Worm (Caenorhabditis elegans) whole organism, young adult: Measurements from ENCODE around the gene trcs-2.
A peak's percentile ranks its signal among the peaks of the same experiment; 100 is the strongest.

Experiments
- C17E4.6 ChIP-seq: fragments of 200-800 bp; sonication (Bioruptor generic); IDR thresholded peaks from 2 replicates; pipeline ENCODE4 v1.3.6; 2022; ENCODE audit warnings: missing genetic modification reagents, missing genetic modification characterization, missing compliant biosample characterization
- F23B12.7 ChIP-seq: sonication (generic microtip); optimal IDR thresholded peaks from 2 replicates; lab custom pipeline; 2017; ENCODE audit warnings: missing genetic modification characterization, mild to moderate bottlenecking, missing compliant biosample characterization, antibody characterized with exemption, moderate library complexity; ENCODE audit not compliant: insufficient read depth
- F39B2.1 ChIP-seq: fragments of 200-800 bp; sonication (Bioruptor generic); IDR thresholded peaks from 2 replicates; pipeline ENCODE4 v1.3.6; 2022; ENCODE audit warnings: missing genetic modification reagents, missing genetic modification characterization, missing compliant biosample characterization
- F49E8.2 ChIP-seq: sonication (generic microtip); optimal IDR thresholded peaks from 3 replicates; lab custom pipeline; 2017; ENCODE audit warnings: missing genetic modification characterization, mild to moderate bottlenecking, missing compliant biosample characterization, antibody characterized with exemption, moderate library complexity; ENCODE audit not compliant: insufficient read depth
- F55B11.4 ChIP-seq: sonication (generic microtip); optimal IDR thresholded peaks from 2 replicates; lab custom pipeline; 2016; ENCODE audit warnings: missing compliant biosample characterization, missing genetic modification characterization, borderline replicate concordance; ENCODE audit not compliant: insufficient read depth
- T07F8.4 ChIP-seq: sonication (generic microtip); optimal IDR thresholded peaks from 2 replicates; lab custom pipeline; 2016; ENCODE audit warnings: mild to moderate bottlenecking, missing genetic modification characterization, moderate library complexity, missing compliant biosample characterization
- Y67H2A.10 ChIP-seq: fragments of 200-800 bp; sonication (Bioruptor generic); conservative IDR thresholded peaks from 2 replicates; pipeline ENCODE4 v1.3.6; 2022; ENCODE audit warnings: missing genetic modification reagents, missing genetic modification characterization, missing compliant biosample characterization
- Y95B8A.8 ChIP-seq: fragments of 200-800 bp; sonication (Bioruptor generic); IDR thresholded peaks from 2 replicates; pipeline ENCODE4 v1.3.6; 2022; ENCODE audit warnings: missing genetic modification reagents, missing genetic modification characterization, missing compliant biosample characterization
- ZK185.1 ChIP-seq: sonication (generic microtip); optimal IDR thresholded peaks from 2 replicates; lab custom pipeline; 2016; ENCODE audit warnings: mild to moderate bottlenecking, missing genetic modification characterization, missing compliant biosample characterization; ENCODE audit not compliant: poor library complexity, severe bottlenecking
- attf-3 ChIP-seq: fragments of 200-800 bp; sonication (Bioruptor generic); conservative IDR thresholded peaks from 2 replicates; pipeline ENCODE4 v1.3.6; 2022; ENCODE audit warnings: missing genetic modification reagents, missing genetic modification characterization, missing compliant biosample characterization
- attf-5 ChIP-seq: fragments of 200-800 bp; sonication (Bioruptor generic); optimal IDR thresholded peaks from 2 replicates; lab custom pipeline; 2018; ENCODE audit warnings: mild to moderate bottlenecking, missing genetic modification characterization, missing compliant biosample characterization
- bed-1 ChIP-seq: fragments of 200-800 bp; sonication (Bioruptor generic); IDR thresholded peaks from 2 replicates; pipeline ENCODE4 v1.3.6; 2022; ENCODE audit warnings: missing genetic modification reagents, missing genetic modification characterization, missing compliant biosample characterization
- cebp-2 ChIP-seq: fragments of 200-800 bp; sonication (Bioruptor generic); IDR thresholded peaks from 2 replicates; pipeline ENCODE4 v1.3.6; 2022; ENCODE audit warnings: missing genetic modification characterization, missing compliant biosample characterization
- ceh-27 ChIP-seq: fragments of 200-800 bp; sonication (Bioruptor generic); optimal IDR thresholded peaks from 2 replicates; lab custom pipeline; 2018; ENCODE audit warnings: mild to moderate bottlenecking, missing genetic modification characterization, moderate library complexity, missing compliant biosample characterization
- chd-7 ChIP-seq: sonication (generic microtip); optimal IDR thresholded peaks from 2 replicates; lab custom pipeline; 2016; ENCODE audit warnings: mild to moderate bottlenecking, missing genetic modification characterization, moderate library complexity, missing compliant biosample characterization
- dox-1 ChIP-seq: fragments of 200-800 bp; sonication (Bioruptor generic); IDR thresholded peaks from 2 replicates; pipeline ENCODE4 v1.3.6; 2022; ENCODE audit warnings: missing genetic modification reagents, missing genetic modification characterization, missing compliant biosample characterization
- efl-1 ChIP-seq: fragments of 150-350 bp; optimal IDR thresholded peaks from 2 replicates; lab custom pipeline; 2014; ENCODE audit warnings: missing biosample characterization, missing genetic modification reagents, missing genetic modification characterization
- egl-18 ChIP-seq: fragments of 200-800 bp; sonication (Bioruptor generic); IDR thresholded peaks from 2 replicates; pipeline ENCODE4 v1.3.6; 2022; ENCODE audit warnings: missing genetic modification reagents, missing genetic modification characterization, missing compliant biosample characterization
- egl-44 ChIP-seq: fragments of 200-800 bp; sonication (Bioruptor generic); IDR thresholded peaks from 2 replicates; pipeline ENCODE4 v1.3.6; 2022; ENCODE audit warnings: missing genetic modification reagents, missing genetic modification characterization, missing compliant biosample characterization
- egrh-3 ChIP-seq: fragments of 200-800 bp; sonication (Bioruptor generic); IDR thresholded peaks from 2 replicates; pipeline ENCODE4 v1.3.6; 2022; ENCODE audit warnings: missing genetic modification reagents, missing genetic modification characterization, missing compliant biosample characterization
- ets-4 ChIP-seq: fragments of 200-800 bp; sonication (Bioruptor generic); optimal IDR thresholded peaks from 2 replicates; lab custom pipeline; 2018; ENCODE audit warnings: mild to moderate bottlenecking, missing genetic modification characterization, missing compliant biosample characterization
- hmg-1.2 ChIP-seq: fragments of 200-800 bp; sonication (Bioruptor generic); IDR thresholded peaks from 2 replicates; pipeline ENCODE4 v1.3.6; 2022; ENCODE audit warnings: missing genetic modification reagents, missing genetic modification characterization, missing compliant biosample characterization
- let-526 ChIP-seq: fragments of 200-800 bp; sonication (Bioruptor generic); IDR thresholded peaks from 2 replicates; pipeline ENCODE4 v1.3.6; 2022; ENCODE audit warnings: missing genetic modification reagents, missing genetic modification characterization, missing compliant biosample characterization
- lin-26 ChIP-seq: fragments of 200-800 bp; sonication (Bioruptor generic); IDR thresholded peaks from 2 replicates; pipeline ENCODE4 v1.3.6; 2022; ENCODE audit warnings: missing genetic modification reagents, missing genetic modification characterization, missing compliant biosample characterization
- lin-54 ChIP-seq: fragments of 200-800 bp; sonication (Bioruptor generic); optimal IDR thresholded peaks from 2 replicates; lab custom pipeline; 2018; ENCODE audit warnings: mild to moderate bottlenecking, missing genetic modification characterization, missing compliant biosample characterization
- lsy-27 ChIP-seq: sonication (generic microtip); optimal IDR thresholded peaks from 2 replicates; lab custom pipeline; 2017; ENCODE audit warnings: missing genetic modification characterization, mild to moderate bottlenecking, missing compliant biosample characterization, antibody characterized with exemption, missing genotype, borderline replicate concordance; ENCODE audit not compliant: insufficient read depth
- madf-10 ChIP-seq: sonication (generic microtip); optimal IDR thresholded peaks from 2 replicates; lab custom pipeline; 2016; ENCODE audit warnings: mild to moderate bottlenecking, missing genetic modification characterization, missing compliant biosample characterization
- madf-6 ChIP-seq: fragments of 200-800 bp; sonication (Bioruptor generic); IDR thresholded peaks from 2 replicates; pipeline ENCODE4 v1.3.6; 2022; ENCODE audit warnings: missing genetic modification reagents, missing genetic modification characterization, missing compliant biosample characterization
- madf-8 ChIP-seq: fragments of 200-800 bp; sonication (Bioruptor generic); conservative IDR thresholded peaks from 2 replicates; pipeline ENCODE4 v1.3.6; 2022; ENCODE audit warnings: missing genetic modification reagents, missing genetic modification characterization, missing compliant biosample characterization
- mes-4 ChIP-seq: sonication (generic microtip); optimal IDR thresholded peaks from 2 replicates; lab custom pipeline; 2016; ENCODE audit warnings: missing genotype, missing genetic modification characterization, missing compliant biosample characterization
- mxl-1 ChIP-seq: sonication (generic microtip); optimal IDR thresholded peaks from 2 replicates; lab custom pipeline; 2016; ENCODE audit warnings: missing genetic modification characterization, missing compliant biosample characterization
- nfya-2 ChIP-seq: fragments of 200-800 bp; sonication (Bioruptor generic); IDR thresholded peaks from 2 replicates; pipeline ENCODE4 v1.3.6; 2022; ENCODE audit warnings: missing genetic modification reagents, missing genetic modification characterization, missing compliant biosample characterization
- nhr-179 ChIP-seq: sonication (generic microtip); optimal IDR thresholded peaks from 2 replicates; lab custom pipeline; 2016; ENCODE audit warnings: mild to moderate bottlenecking, missing genetic modification characterization, missing compliant biosample characterization
- nhr-27 ChIP-seq: fragments of 200-800 bp; sonication (Bioruptor generic); optimal IDR thresholded peaks from 2 replicates; lab custom pipeline; 2018; ENCODE audit warnings: mild to moderate bottlenecking, missing genetic modification characterization, moderate library complexity, missing compliant biosample characterization
- pha-4 ChIP-seq: fragments of 150-350 bp; sonication (generic microtip); optimal IDR thresholded peaks from 2 replicates; lab custom pipeline; 2014; ENCODE audit warnings: missing biosample characterization, missing genetic modification reagents, missing genetic modification characterization
- sea-2 ChIP-seq: fragments of 200-800 bp; sonication (Bioruptor generic); IDR thresholded peaks from 2 replicates; pipeline ENCODE4 v1.3.6; 2022; ENCODE audit warnings: missing genetic modification characterization, missing compliant biosample characterization
- snpc-1.3 ChIP-seq: sonication (generic microtip); optimal IDR thresholded peaks from 2 replicates; lab custom pipeline; 2017; ENCODE audit warnings: missing genetic modification characterization, mild to moderate bottlenecking, missing compliant biosample characterization, antibody characterized with exemption, moderate library complexity, missing genotype, missing genetic modification reagents; ENCODE audit not compliant: insufficient read depth
- snpc-4 ChIP-seq, 5 experiments: fragments of 150-350 bp in 1 of 5; sonication (generic microtip) in 4 of 5; optimal IDR thresholded peaks; 2 replicates each; lab custom pipeline; 2014 to 2018; ENCODE audit warnings: missing genetic modification characterization in 5 of 5, missing biosample characterization in 3 of 5, antibody characterized with exemption in 2 of 5, mild to moderate bottlenecking in 2 of 5, missing compliant biosample characterization in 2 of 5, missing genotype in 2 of 5, moderate library complexity in 2 of 5, missing genetic modification reagents in 1 of 5
- somi-1 ChIP-seq: fragments of 200-800 bp; sonication (Bioruptor generic); optimal IDR thresholded peaks from 2 replicates; lab custom pipeline; 2018; ENCODE audit warnings: mild to moderate bottlenecking, missing genetic modification characterization, missing compliant biosample characterization
- sptf-2 ChIP-seq: fragments of 200-800 bp; sonication (Bioruptor generic); optimal IDR thresholded peaks from 2 replicates; lab custom pipeline; 2018; ENCODE audit warnings: mild to moderate bottlenecking, missing genetic modification characterization, missing compliant biosample characterization
- unc-62 ChIP-seq: fragments of 150-350 bp; optimal IDR thresholded peaks from 2 replicates; lab custom pipeline; 2014; ENCODE audit warnings: missing biosample characterization, missing genetic modification reagents, missing genetic modification characterization
- xnd-1 ChIP-seq: sonication (generic microtip); optimal IDR thresholded peaks from 2 replicates; lab custom pipeline; 2016; ENCODE audit warnings: missing genotype, missing genetic modification reagents, missing genetic modification characterization, missing compliant biosample characterization
- ztf-26 ChIP-seq: sonication (generic microtip); optimal IDR thresholded peaks from 2 replicates; lab custom pipeline; 2017; ENCODE audit warnings: missing genetic modification characterization, missing compliant biosample characterization

trcs-2 gene

ce11 chrII:8765131-8765530 lies 42.9 kb downstream of the trcs-2 start (continued):
- no peak for TF ChIP-seq mes-4 (tag; lab: Kevin White, UChicago)
- TF ChIP-seq, all 124 proteins: peak for 7

- TF ChIP-seq lin-26 (GFP tag; lab: Robert Waterston, UW) (no peak), mxl-1 (no peak), cebp-2 (GFP tag; lab: Robert Waterston, UW) (no peak), T07F8.4 (tag; lab: Kevin White, UChicago) (no peak), nhr-27 (tag; lab: Kevin White, UChicago) (no peak), madf-6 (GFP tag; lab: Robert Waterston, UW) (no peak), Y95B8A.8 (GFP tag; lab: Robert Waterston, UW) (no peak), sea-2 (GFP tag; lab: Robert Waterston, UW) (no peak), snpc-1.3 (tag; lab: Kevin White, UChicago) (no peak), ets-4 (no peak), ztf-26 (tag; lab: Kevin White, UChicago) (no peak), egl-18 (GFP tag; lab: Robert Waterston, UW) (no peak)
These were observed 44.2 kb downstream of the trcs-2 start, which contains the start of the genes nsph-1.1 and K08F8.15 for ce11 chrII:8766475-8766874. TSS of gene nsph-1.1 (plus strand) at chrII:8766775. TSS of gene K08F8.15 (plus strand) at chrII:8766809.

- no peak for TF ChIP-seq somi-1 (GFP tag; lab: Kevin White, UChicago)
- no peak for TF ChIP-seq madf-8 (GFP tag; lab: Robert Waterston, UW)
- no peak for TF ChIP-seq F55B11.4 (tag; lab: Kevin White, UChicago)
- TF ChIP-seq pha-4 (tag; lab: Kevin White, UChicago), result no peak
- TF ChIP-seq unc-62 (GFP tag; lab: Kevin White, UChicago), result no peak
- TF ChIP-seq snpc-4 (GFP tag; optimal IDR thresholded peaks at IDR 0.05; lab: Kevin White, UChicago), result no peak
- TF ChIP-seq snpc-4 (tag; optimal IDR thresholded peaks at IDR 0.05; lab: Kevin White, UChicago), result no peak
- no peak for TF ChIP-seq mes-4 (tag; lab: Kevin White, UChicago)
- TF ChIP-seq C17E4.6 (GFP tag; lab: Robert Waterston, UW), result no peak
- no peak for TF ChIP-seq bed-1 (GFP tag; lab: Robert Waterston, UW)
- no peak for TF ChIP-seq snpc-1.3 (tag; lab: Kevin White, UChicago)
- TF ChIP-seq chd-7 (tag; lab: Kevin White, UChicago), result no peak
- TF ChIP-seq lsy-27 (tag; lab: Kevin White, UChicago), result no peak
- no peak for TF ChIP-seq egrh-3 (GFP tag; lab: Robert Waterston, UW)
- TF ChIP-seq efl-1 (GFP tag; lab: Kevin White, UChicago), result no peak
- no peak for TF ChIP-seq attf-3
- no peak for TF ChIP-seq ztf-26 (tag; lab: Kevin White, UChicago)
- TF ChIP-seq sptf-2, result no peak
- TF ChIP-seq let-526 (GFP tag; lab: Robert Waterston, UW), result no peak
- TF ChIP-seq lin-54 (GFP tag; lab: Kevin White, UChicago), result no peak
These were observed 44.6 kb downstream of the trcs-2 start, which contains the start of gene pah-1 for ce11 chrII:8766897-8767296. TSS of gene pah-1 (minus strand) at chrII:8766997.

ce11 chrII:8769375-8769774 lies 47.1 kb downstream of the trcs-2 start:
- TF ChIP-seq nfya-2 (GFP tag; lab: Robert Waterston, UW) (no peak), xnd-1 (tag; lab: Kevin White, UChicago) (no peak), egl-44 (GFP tag; lab: Robert Waterston, UW) (no peak), attf-5 (GFP tag; lab: Kevin White, UChicago) (no peak), F39B2.1 (no peak), ztf-26 (tag; lab: Kevin White, UChicago) (no peak), F49E8.2 (tag; lab: Kevin White, UChicago) (no peak), F23B12.7 (tag; lab: Kevin White, UChicago) (peak; percentile 32), ceh-27 (GFP tag; lab: Kevin White, UChicago) (no peak), somi-1 (GFP tag; lab: Kevin White, UChicago) (no peak), madf-10 (tag; lab: Kevin White, UChicago) (peak; percentile 8), dox-1 (GFP tag; lab: Robert Waterston, UW) (0 out of 2 replicates have a peak, but pooled peaks have one; percentile 29), nhr-179 (no peak), Y67H2A.10 (GFP tag; lab: Robert Waterston, UW) (no peak), ZK185.1 (tag; lab: Kevin White, UChicago) (no peak), hmg-1.2 (GFP tag; lab: Robert Waterston, UW) (peak; percentile 41; the same call in 1 of the 2 replicates)
